Fruit fly (Drosophila melanogaster) whole organism, wandering third instar larva: ENCODE measurements around the gene Set8.

Source experiments
- Abd-B ChIP-seq: fragments of >200 bp; optimal IDR thresholded peaks from 2 replicates; lab custom pipeline; 2017; ENCODE audit warnings: missing biosample characterization, missing genetic modification characterization
- CG32264 ChIP-seq: fragments of 200-800 bp; sonication (Bioruptor generic); optimal IDR thresholded peaks from 2 replicates; lab custom pipeline; 2016; ENCODE audit warnings: missing biosample characterization, missing genetic modification characterization
- CG9705 ChIP-seq: fragments of 200-800 bp; sonication (Bioruptor generic); optimal IDR thresholded peaks from 2 replicates; lab custom pipeline; 2018; ENCODE audit warnings: missing biosample characterization, mild to moderate bottlenecking, missing genetic modification characterization
- CrebA ChIP-seq: fragments of 200-800 bp; sonication (Bioruptor generic); optimal IDR thresholded peaks from 2 replicates; lab custom pipeline; 2016; ENCODE audit warnings: missing biosample characterization, mild to moderate bottlenecking, missing genetic modification characterization, borderline replicate concordance
- Dfd ChIP-seq: fragments of >200 bp; optimal IDR thresholded peaks from 2 replicates; lab custom pipeline; 2017; ENCODE audit warnings: missing biosample characterization, missing genetic modification characterization
- Dif ChIP-seq: fragments of 200-275, 200-300 bp; sonication (Bioruptor generic); optimal IDR thresholded peaks from 2 replicates; lab custom pipeline; 2018; ENCODE audit warnings: missing biosample characterization, missing genetic modification characterization; ENCODE audit not compliant: partially characterized antibody
- GATAd ChIP-seq: sonication (Bioruptor generic); optimal IDR thresholded peaks from 2 replicates; lab custom pipeline; 2016; ENCODE audit warnings: missing biosample characterization, missing genetic modification characterization
- HLH106 ChIP-seq: fragments of 200-800 bp; optimal IDR thresholded peaks from 3 replicates; lab custom pipeline; 2019; ENCODE audit warnings: missing biosample characterization, mild to moderate bottlenecking, missing genetic modification characterization, moderate library complexity
- Hnf4 ChIP-seq: fragments of 200-800 bp; sonication (Bioruptor generic); optimal IDR thresholded peaks from 2 replicates; lab custom pipeline; 2016; ENCODE audit warnings: missing biosample characterization, mild to moderate bottlenecking, missing genetic modification characterization
- Hr78 ChIP-seq: fragments of >200 bp; optimal IDR thresholded peaks from 2 replicates; lab custom pipeline; 2017; ENCODE audit warnings: missing biosample characterization, missing genetic modification characterization
- Hr83 ChIP-seq: fragments of 200-300 bp; sonication (Bioruptor generic); optimal IDR thresholded peaks from 2 replicates; lab custom pipeline; 2016; ENCODE audit warnings: missing biosample characterization, mild to moderate bottlenecking, missing genetic modification characterization, moderate library complexity; ENCODE audit not compliant: poor library complexity, severe bottlenecking
- Jra ChIP-seq: sonication (Bioruptor generic); optimal IDR thresholded peaks from 2 replicates; lab custom pipeline; 2016; ENCODE audit warnings: missing biosample characterization, missing genetic modification characterization
- Mio ChIP-seq: sonication (Bioruptor generic); optimal IDR thresholded peaks from 2 replicates; lab custom pipeline; 2016; ENCODE audit warnings: missing biosample characterization, missing genetic modification characterization
- Myc ChIP-seq: fragments of >200 bp; optimal IDR thresholded peaks from 2 replicates; lab custom pipeline; 2017
- N ChIP-seq: fragments of >200 bp; optimal IDR thresholded peaks from 2 replicates; lab custom pipeline; 2018; ENCODE audit warnings: missing biosample characterization, missing external identifiers, missing genetic modification characterization
- OdsH ChIP-seq: fragments of 200-800 bp; sonication (Bioruptor generic); optimal IDR thresholded peaks from 2 replicates; lab custom pipeline; 2016; ENCODE audit warnings: missing biosample characterization, mild to moderate bottlenecking, missing genetic modification characterization
- Rel ChIP-seq, 2 experiments: fragments of 200-800 bp; sonication (Bioruptor generic) in 1 of 2; optimal IDR thresholded peaks; 2 replicates in 1 of 2; 3 replicates in 1 of 2; lab custom pipeline; 2016 to 2019; ENCODE audit warnings: mild to moderate bottlenecking in 2 of 2, missing biosample characterization in 2 of 2, missing genetic modification characterization in 2 of 2, moderate library complexity in 1 of 2
- Sp1 ChIP-seq: fragments of 200-800 bp; sonication (Bioruptor generic); optimal IDR thresholded peaks from 3 replicates; lab custom pipeline; 2019; ENCODE audit warnings: missing biosample characterization, mild to moderate bottlenecking, missing genetic modification characterization, moderate library complexity
- Vsx2 ChIP-seq: fragments of 200-300, 225-300 bp; sonication (Bioruptor generic); optimal IDR thresholded peaks from 2 replicates; lab custom pipeline; 2018; ENCODE audit warnings: missing biosample characterization, missing genetic modification characterization; ENCODE audit not compliant: partially characterized antibody
- br ChIP-seq: fragments of 200-800 bp; sonication (Bioruptor generic); optimal IDR thresholded peaks from 2 replicates; lab custom pipeline; 2016; ENCODE audit warnings: missing biosample characterization, missing genetic modification characterization
- brk ChIP-seq: fragments of 200-800 bp; sonication (Bioruptor generic); optimal IDR thresholded peaks from 2 replicates; lab custom pipeline; 2016; ENCODE audit warnings: missing biosample characterization, mild to moderate bottlenecking, missing genetic modification characterization
- dl ChIP-seq, 2 experiments: fragments of 175-275, 200-275 bp in 1 of 2; fragments of 200-275 bp in 1 of 2; sonication (Bioruptor generic); optimal IDR thresholded peaks; lab custom pipeline; 2018; ENCODE audit warnings: mild to moderate bottlenecking in 2 of 2, missing biosample characterization in 2 of 2, missing genetic modification characterization in 2 of 2, moderate library complexity in 2 of 2; ENCODE audit not compliant: partially characterized antibody in 2 of 2, insufficient read depth in 1 of 2
- dmrt93B ChIP-seq: fragments of 200-800 bp; sonication (Bioruptor generic); optimal IDR thresholded peaks from 2 replicates; lab custom pipeline; 2018; ENCODE audit warnings: missing biosample characterization, mild to moderate bottlenecking, missing genetic modification characterization
- dsf ChIP-seq: sonication (Bioruptor generic); optimal IDR thresholded peaks from 2 replicates; lab custom pipeline; 2016; ENCODE audit warnings: missing biosample characterization, missing genetic modification characterization, borderline replicate concordance
- ey ChIP-seq: fragments of 200-800 bp; sonication (Bioruptor generic); optimal IDR thresholded peaks from 2 replicates; lab custom pipeline; 2016; ENCODE audit warnings: missing biosample characterization, missing genetic modification characterization
- foxo ChIP-seq, 2 experiments: fragments of 200-800 bp; sonication (Bioruptor generic); optimal IDR thresholded peaks; 2 replicates in 1 of 2; 3 replicates in 1 of 2; lab custom pipeline; 2016 to 2017; ENCODE audit warnings: missing biosample characterization in 2 of 2, missing genetic modification characterization in 2 of 2
- fru ChIP-seq: fragments of 200-800 bp; sonication (Bioruptor generic); optimal IDR thresholded peaks from 3 replicates; lab custom pipeline; 2016; ENCODE audit warnings: missing biosample characterization, mild to moderate bottlenecking, missing genetic modification characterization
- h ChIP-seq: fragments of 200-800 bp; sonication (Bioruptor generic); optimal IDR thresholded peaks from 3 replicates; lab custom pipeline; 2016; ENCODE audit warnings: missing biosample characterization, mild to moderate bottlenecking, missing genetic modification characterization
- jim ChIP-seq: fragments of 175-275, 200-325 bp; sonication (Bioruptor generic); optimal IDR thresholded peaks from 2 replicates; lab custom pipeline; 2016; ENCODE audit warnings: missing biosample characterization, mild to moderate bottlenecking, missing genetic modification characterization
- lola ChIP-seq: fragments of >200 bp; optimal IDR thresholded peaks from 2 replicates; lab custom pipeline; 2017; ENCODE audit warnings: missing biosample characterization, missing genetic modification characterization
- pan ChIP-seq: fragments of >200 bp; optimal IDR thresholded peaks from 2 replicates; lab custom pipeline; 2017
- psq ChIP-seq: fragments of 200-800 bp; sonication (Bioruptor generic); optimal IDR thresholded peaks from 3 replicates; lab custom pipeline; 2017; ENCODE audit warnings: missing biosample characterization, mild to moderate bottlenecking, missing genetic modification characterization, moderate library complexity
- rgr ChIP-seq: fragments of 200-800 bp; sonication (Bioruptor generic); optimal IDR thresholded peaks from 3 replicates; lab custom pipeline; 2016; ENCODE audit warnings: missing biosample characterization, mild to moderate bottlenecking, missing genetic modification characterization
- sage ChIP-seq: fragments of 200-800 bp; sonication (Bioruptor generic); optimal IDR thresholded peaks from 2 replicates; lab custom pipeline; 2016; ENCODE audit warnings: missing biosample characterization, mild to moderate bottlenecking, missing genetic modification characterization
- sv ChIP-seq: fragments of 200-800 bp; sonication (Bioruptor generic); optimal IDR thresholded peaks from 3 replicates; lab custom pipeline; 2016; ENCODE audit warnings: missing biosample characterization, missing genetic modification characterization
- tai ChIP-seq: sonication (Bioruptor generic); optimal IDR thresholded peaks from 2 replicates; lab custom pipeline; 2016; ENCODE audit warnings: missing biosample characterization, missing genetic modification characterization
- usp ChIP-seq: fragments of >200 bp; optimal IDR thresholded peaks from 2 replicates; lab custom pipeline; 2017; ENCODE audit warnings: missing biosample characterization, missing genetic modification characterization
- woc ChIP-seq: sonication (Bioruptor generic); optimal IDR thresholded peaks from 2 replicates; lab custom pipeline; 2016; ENCODE audit warnings: missing biosample characterization, mild to moderate bottlenecking, missing genetic modification characterization

Gene Set8

DNA sequence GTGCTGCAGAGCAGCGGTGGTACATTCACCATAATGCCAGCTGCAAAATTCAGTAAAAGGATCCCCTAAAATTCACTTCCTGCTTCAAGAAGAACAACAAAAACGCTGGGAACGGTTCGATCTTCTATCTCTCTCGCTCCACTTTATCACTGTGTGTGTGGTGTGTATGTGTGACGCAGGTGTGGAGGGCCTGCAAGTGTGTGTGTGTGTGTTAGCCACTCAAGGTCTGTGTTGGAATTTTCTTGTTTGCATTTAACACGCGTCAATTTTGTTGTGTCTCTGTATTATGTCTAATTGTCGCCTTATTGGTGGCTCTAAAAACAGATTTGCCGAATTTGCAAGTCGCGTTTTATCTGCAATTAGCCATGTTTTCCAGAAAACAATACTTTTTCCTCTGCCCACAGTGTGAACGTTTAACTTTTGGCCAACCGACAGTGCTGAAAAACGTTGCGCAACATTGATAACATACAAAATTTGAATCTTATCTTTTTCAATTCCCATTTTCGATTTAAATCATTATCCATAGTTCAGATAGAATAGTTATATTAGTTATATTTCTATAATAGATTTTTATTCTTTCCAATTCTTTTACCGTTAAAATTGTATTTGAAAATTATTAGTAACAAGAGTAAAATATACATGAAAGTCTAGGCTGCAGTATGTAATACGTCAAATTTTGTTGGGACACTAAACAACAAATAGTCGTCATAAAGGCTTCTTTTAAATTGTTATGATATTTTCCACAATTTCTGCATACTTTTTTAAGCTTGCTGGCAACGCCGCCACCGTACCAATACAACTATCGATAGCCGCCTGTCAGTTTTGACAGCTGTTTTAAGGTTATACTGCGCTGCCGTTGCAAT is 10.6 kb downstream of the Set8 start, which contains the start of the genes Afti and ATPsynE (continued):
- TF ChIP-seq dl (GFP tag; optimal IDR thresholded peaks at IDR 0.05; lab: Kevin White, UChicago; ENCODE audit: insufficient read depth in 1 of 2, partially characterized antibody in 2 of 2) (no peak), CG32264 (GFP tag; lab: Kevin White, UChicago) (peak; percentile 5)

- TF ChIP-seq Hr78 (GFP tag; lab: Kevin White, UChicago) = no peak
- no peak for TF ChIP-seq CG32264 (GFP tag; lab: Kevin White, UChicago)
- no peak for TF ChIP-seq Hr83 (GFP tag; lab: Kevin White, UChicago)
- no peak for TF ChIP-seq Hnf4 (GFP tag; lab: Kevin White, UChicago)
- no peak for TF ChIP-seq psq (GFP tag; lab: Kevin White, UChicago)
- TF ChIP-seq sv (GFP tag; lab: Kevin White, UChicago) = no peak
Observed at dm6 chr3R:14327113-14327466, 11.3 kb downstream of the Set8 start.

- TF ChIP-seq sage = peak; percentile 70
- peak; percentile 85 for TF ChIP-seq fru (GFP tag; lab: Kevin White, UChicago)
- TF ChIP-seq psq (GFP tag; lab: Kevin White, UChicago) = peak; percentile 71
- peak; percentile 88 for TF ChIP-seq h (GFP tag; lab: Kevin White, UChicago)
- TF ChIP-seq Myc (lab: Kevin White, UChicago) = no peak
- TF ChIP-seq HLH106 (tag; lab: Kevin White, UChicago) = peak; percentile 76
- peak; percentile 48 for TF ChIP-seq dsf (GFP tag; lab: Kevin White, UChicago)
- peak; percentile 86 for TF ChIP-seq brk (GFP tag; lab: Kevin White, UChicago)
- no peak for TF ChIP-seq jim (GFP tag; lab: Kevin White, UChicago)
- TF ChIP-seq N = no peak
- TF ChIP-seq dl (GFP tag; optimal IDR thresholded peaks at IDR 0.05; lab: Kevin White, UChicago; ENCODE audit: insufficient read depth in 1 of 2, partially characterized antibody in 2 of 2) = no peak
- TF ChIP-seq dmrt93B (GFP tag; lab: Kevin White, UChicago) = peak; percentile 51
- TF ChIP-seq CG32264 (GFP tag; lab: Kevin White, UChicago) = peak; percentile 53
- peak; percentile 80 for TF ChIP-seq OdsH (GFP tag; lab: Kevin White, UChicago)
- peak; percentile 30 for TF ChIP-seq CG9705
- TF ChIP-seq Hr83 (GFP tag; lab: Kevin White, UChicago) = peak; percentile 33
- peak; percentile 88 for TF ChIP-seq woc
- peak; percentile 71 for TF ChIP-seq sv (GFP tag; lab: Kevin White, UChicago)
- no peak for TF ChIP-seq Hr78 (GFP tag; lab: Kevin White, UChicago)
- no peak for TF ChIP-seq GATAd (GFP tag; lab: Kevin White, UChicago)
- TF ChIP-seq Rel (GFP tag; optimal IDR thresholded peaks at IDR 0.05; lab: Kevin White, UChicago) = no peak
- peak; percentile 32 for TF ChIP-seq Rel (tag; optimal IDR thresholded peaks at IDR 0.05; lab: Kevin White, UChicago)
- TF ChIP-seq pan (lab: Kevin White, UChicago) = no peak
- peak; percentile 61 for TF ChIP-seq Jra (GFP tag; lab: Kevin White, UChicago)
- no peak for TF ChIP-seq tai (GFP tag; lab: Kevin White, UChicago)
- peak; percentile 28 to 87 for TF ChIP-seq foxo (GFP tag; optimal IDR thresholded peaks at IDR 0.05; lab: Kevin White, UChicago)
- TF ChIP-seq Sp1 (GFP tag; lab: Kevin White, UChicago) = peak; percentile 78
- no peak for TF ChIP-seq Dif (GFP tag; lab: Kevin White, UChicago)
- peak; percentile 28 for TF ChIP-seq Vsx2 (GFP tag; lab: Kevin White, UChicago)
- TF ChIP-seq Dfd (GFP tag; lab: Kevin White, UChicago) = no peak
- TF ChIP-seq ey (GFP tag; lab: Kevin White, UChicago) = peak; percentile 75
- no peak for TF ChIP-seq Abd-B
- no peak for TF ChIP-seq usp (GFP tag; lab: Kevin White, UChicago)
- no peak for TF ChIP-seq Mio (GFP tag; lab: Kevin White, UChicago)
- peak; percentile 79 for TF ChIP-seq br (GFP tag; lab: Kevin White, UChicago)
- no peak for TF ChIP-seq lola (GFP tag; lab: Kevin White, UChicago)
- peak; percentile 85 for TF ChIP-seq rgr (GFP tag; lab: Kevin White, UChicago)
- peak; percentile 80 for TF ChIP-seq Hnf4 (GFP tag; lab: Kevin White, UChicago)
- no peak for TF ChIP-seq CrebA (GFP tag; lab: Kevin White, UChicago)
Observed at dm6 chr3R:14327472-14328104, 11.8 kb downstream of the Set8 start, which contains the start of gene spn-B. TSS of gene spn-B (plus strand) at chr3R:14328051.
